Worm (Caenorhabditis elegans) whole organism, late embryonic: ENCODE data around the gene bath-31.

Source experiments
- ama-1 ChIP-seq: fragments of 150-350 bp; optimal IDR thresholded peaks from 2 replicates; lab custom pipeline; 2014
- elt-4 ChIP-seq: sonication (generic microtip); optimal IDR thresholded peaks from 2 replicates; lab custom pipeline; 2016; ENCODE audit warnings: missing genetic modification characterization, missing compliant biosample characterization
- ets-4 ChIP-seq: sonication (generic microtip); optimal IDR thresholded peaks from 2 replicates; lab custom pipeline; 2016; ENCODE audit warnings: missing genetic modification characterization, missing compliant biosample characterization
- fkh-10 ChIP-seq: fragments of 150-350 bp; optimal IDR thresholded peaks from 2 replicates; lab custom pipeline; 2014; ENCODE audit warnings: missing biosample characterization, missing genetic modification reagents, missing genetic modification characterization
- hlh-8 ChIP-seq: sonication (generic microtip); optimal IDR thresholded peaks from 2 replicates; lab custom pipeline; 2016; ENCODE audit warnings: missing genotype, missing genetic modification characterization, missing compliant biosample characterization
- lin-11 ChIP-seq: fragments of 200-800 bp; sonication (Bioruptor generic); optimal IDR thresholded peaks from 2 replicates; lab custom pipeline; 2018; ENCODE audit warnings: mild to moderate bottlenecking, missing genetic modification characterization, missing compliant biosample characterization
- nhr-11 ChIP-seq: fragments of 150-350 bp; optimal IDR thresholded peaks from 2 replicates; lab custom pipeline; 2014; ENCODE audit warnings: missing biosample characterization, missing genetic modification characterization
- rnt-1 ChIP-seq: sonication (generic microtip); optimal IDR thresholded peaks from 2 replicates; lab custom pipeline; 2016; ENCODE audit warnings: missing genetic modification characterization, missing compliant biosample characterization
- unc-42 ChIP-seq: sonication (generic microtip); optimal IDR thresholded peaks from 2 replicates; lab custom pipeline; 2016; ENCODE audit warnings: missing genotype, missing genetic modification characterization, missing compliant biosample characterization

ce11 chrII:3782309-3783000 is 50.7 kb downstream of the bath-31 start, which contains the start of gene T24E12.2:
- TF ChIP-seq ets-4 (tag; lab: Kevin White, UChicago) (no peak), unc-42 (tag; lab: Kevin White, UChicago) (no peak), rnt-1 (tag; lab: Kevin White, UChicago) (no peak), ama-1 (no peak), elt-4 (tag; lab: Kevin White, UChicago) (no peak), lin-11 (no peak), fkh-10 (GFP tag; lab: Kevin White, UChicago) (no peak), nhr-11 (tag; lab: Kevin White, UChicago) (no peak), hlh-8 (tag; lab: Kevin White, UChicago) (no peak)
